Fruit fly (Drosophila melanogaster) whole organism, embryonic: ENCODE data around the gene Rim2.

Source experiments
- Abd-B ChIP-seq: fragments of 200-800 bp; sonication (Bioruptor generic); optimal IDR thresholded peaks from 2 replicates; lab custom pipeline; 2018; ENCODE audit warnings: missing biosample characterization, mild to moderate bottlenecking, missing genetic modification characterization, moderate library complexity
- CG10366 ChIP-seq: fragments of 200-800 bp; sonication (Bioruptor generic); IDR thresholded peaks from 2 replicates; pipeline ENCODE4 v1.3.6; 2022; ENCODE audit warnings: missing biosample characterization, missing genetic modification characterization
- CG15479 ChIP-seq: fragments of 200-800 bp; sonication (Bioruptor generic); optimal IDR thresholded peaks from 3 replicates; lab custom pipeline; 2019; ENCODE audit warnings: missing biosample characterization, mild to moderate bottlenecking, missing genetic modification characterization, moderate library complexity
- CG16813 ChIP-seq: fragments of 200-800 bp; sonication (Bioruptor generic); IDR thresholded peaks from 3 replicates; pipeline ENCODE4 v1.3.6; 2022; ENCODE audit warnings: missing biosample characterization, missing genetic modification characterization; ENCODE audit not compliant: partially characterized antibody
- CG18011 ChIP-seq: fragments of 200-800 bp; sonication (Bioruptor generic); optimal IDR thresholded peaks from 2 replicates; lab custom pipeline; 2017; ENCODE audit warnings: missing biosample characterization, missing genetic modification characterization, mild to moderate bottlenecking, moderate library complexity, missing genotype
- CG18764 ChIP-seq: fragments of 200-800 bp; sonication (Bioruptor generic); optimal IDR thresholded peaks from 3 replicates; lab custom pipeline; 2016; ENCODE audit warnings: missing biosample characterization, missing genetic modification characterization
- CG31224 ChIP-seq: fragments of 200-800 bp; sonication (Bioruptor generic); IDR thresholded peaks from 2 replicates; pipeline ENCODE4 v1.3.6; 2022; ENCODE audit warnings: missing biosample characterization, missing genetic modification characterization
- CG32767 ChIP-seq: fragments of 200-800 bp; sonication (Bioruptor generic); IDR thresholded peaks from 2 replicates; pipeline ENCODE4 v1.3.6; 2022; ENCODE audit warnings: missing biosample characterization, missing genetic modification characterization
- CG32772 ChIP-seq: fragments of 200-800 bp; sonication (Bioruptor generic); IDR thresholded peaks from 2 replicates; pipeline ENCODE4 v1.3.6; 2022; ENCODE audit warnings: missing biosample characterization, missing genetic modification characterization
- CG6689 ChIP-seq: fragments of 200-800 bp; sonication (Bioruptor generic); IDR thresholded peaks from 2 replicates; pipeline ENCODE4 v1.3.6; 2022; ENCODE audit warnings: missing biosample characterization, missing genetic modification characterization
- CG6854 ChIP-seq: fragments of 200-800 bp; sonication (Bioruptor generic); optimal IDR thresholded peaks from 3 replicates; lab custom pipeline; 2017; ENCODE audit warnings: missing biosample characterization, mild to moderate bottlenecking, missing genetic modification characterization
- CG7987 ChIP-seq: fragments of 200-800 bp; sonication (Bioruptor generic); optimal IDR thresholded peaks from 2 replicates; lab custom pipeline; 2018; ENCODE audit warnings: missing biosample characterization, mild to moderate bottlenecking, missing genetic modification characterization, moderate library complexity
- CG9215 ChIP-seq: fragments of 200-800 bp; sonication (Bioruptor generic); IDR thresholded peaks from 2 replicates; pipeline ENCODE4 v1.3.6; 2022; ENCODE audit warnings: missing biosample characterization, missing genetic modification characterization
- CG9876 ChIP-seq: fragments of 200-800 bp; sonication (Bioruptor generic); optimal IDR thresholded peaks from 2 replicates; lab custom pipeline; 2016; ENCODE audit warnings: missing biosample characterization, missing genetic modification characterization
- Camta ChIP-seq: fragments of 200-800 bp; sonication (Bioruptor generic); optimal IDR thresholded peaks from 2 replicates; lab custom pipeline; 2016; ENCODE audit warnings: missing biosample characterization, missing genetic modification characterization
- Dek ChIP-seq: fragments of 200-800 bp; sonication (Bioruptor generic); optimal IDR thresholded peaks from 3 replicates; lab custom pipeline; 2019; ENCODE audit warnings: missing biosample characterization, mild to moderate bottlenecking, missing genetic modification characterization, moderate library complexity
- Dref ChIP-seq: fragments of 200-800 bp; sonication (Bioruptor generic); IDR thresholded peaks from 2 replicates; pipeline ENCODE4 v1.3.6; 2022; ENCODE audit warnings: missing biosample characterization, missing genetic modification characterization
- Drgx ChIP-seq: fragments of 200-800 bp; sonication (Bioruptor generic); IDR thresholded peaks from 2 replicates; pipeline ENCODE4 v1.3.6; 2022; ENCODE audit warnings: missing biosample characterization, missing genetic modification characterization
- Gug ChIP-seq: fragments of 200-800 bp; sonication (Bioruptor generic); IDR thresholded peaks from 4 replicates; pipeline ENCODE4 v1.3.6; 2022; ENCODE audit warnings: missing biosample characterization, missing genetic modification characterization
- HLH4C ChIP-seq: fragments of 200-800 bp; sonication (Bioruptor generic); IDR thresholded peaks from 3 replicates; pipeline ENCODE4 v1.3.6; 2022; ENCODE audit warnings: missing biosample characterization, missing genetic modification characterization; ENCODE audit not compliant: partially characterized antibody
- Hr51 ChIP-seq, 2 experiments: fragments of 200-800 bp; sonication (Bioruptor generic); optimal IDR thresholded peaks; 2 replicates in 1 of 2; 3 replicates in 1 of 2; lab custom pipeline; 2016 to 2018; ENCODE audit warnings: missing biosample characterization in 2 of 2, missing genetic modification characterization in 2 of 2, mild to moderate bottlenecking in 1 of 2, moderate library complexity in 1 of 2
- Lhr ChIP-seq: fragments of 200-800 bp; sonication (Bioruptor generic); optimal IDR thresholded peaks from 3 replicates; lab custom pipeline; 2017; ENCODE audit warnings: mild to moderate bottlenecking, missing biosample characterization, missing genetic modification reagents, missing genetic modification characterization
- Lpt ChIP-seq: fragments of >200 bp; optimal IDR thresholded peaks from 2 replicates; lab custom pipeline; 2018; ENCODE audit warnings: missing biosample characterization, missing genetic modification characterization
- MBD-R2 ChIP-seq: fragments of 200-800 bp; sonication (Bioruptor generic); IDR thresholded peaks from 2 replicates; pipeline ENCODE4 v1.3.6; 2022; ENCODE audit warnings: missing biosample characterization, missing genetic modification characterization
- MESR4 ChIP-seq: fragments of 200-800 bp; sonication (Bioruptor generic); optimal IDR thresholded peaks from 2 replicates; lab custom pipeline; 2018; ENCODE audit warnings: missing biosample characterization, mild to moderate bottlenecking, missing genetic modification characterization, moderate library complexity
- Tbp ChIP-seq: fragments of >200 bp; optimal IDR thresholded peaks from 2 replicates; lab custom pipeline; 2018; ENCODE audit warnings: missing biosample characterization, missing genetic modification characterization
- Vsx1 ChIP-seq: fragments of 200-800 bp; sonication (Bioruptor generic); optimal IDR thresholded peaks from 2 replicates; lab custom pipeline; 2017; ENCODE audit warnings: missing biosample characterization, mild to moderate bottlenecking, missing genetic modification characterization, missing genetic modification reagents
- chn ChIP-seq: fragments of 200-800 bp; sonication (Bioruptor generic); optimal IDR thresholded peaks from 2 replicates; lab custom pipeline; 2016; ENCODE audit warnings: missing biosample characterization, missing genetic modification characterization
- ci ChIP-seq: fragments of 200-800 bp; sonication (Bioruptor generic); IDR thresholded peaks from 3 replicates; pipeline ENCODE4 v1.3.6; 2022; ENCODE audit warnings: missing biosample characterization, missing genetic modification characterization
- eve ChIP-seq, 2 experiments: fragments of >200 bp; optimal IDR thresholded peaks; 2 replicates each; lab custom pipeline; 2017; ENCODE audit warnings: missing biosample characterization in 2 of 2, missing genetic modification characterization in 2 of 2
- fd3F ChIP-seq: fragments of 200-800 bp; sonication (Bioruptor generic); optimal IDR thresholded peaks from 2 replicates; lab custom pipeline; 2018; ENCODE audit warnings: missing biosample characterization, mild to moderate bottlenecking, missing genetic modification characterization, moderate library complexity
- fd64A ChIP-seq: fragments of 200-800 bp; sonication (Bioruptor generic); optimal IDR thresholded peaks from 3 replicates; lab custom pipeline; 2018; ENCODE audit warnings: missing biosample characterization, mild to moderate bottlenecking, missing genetic modification characterization
- ftz-f1 ChIP-seq: fragments of 200-800 bp; sonication (Bioruptor generic); optimal IDR thresholded peaks from 2 replicates; lab custom pipeline; 2016; ENCODE audit warnings: missing biosample characterization, missing genetic modification characterization
- hkb ChIP-seq, 2 experiments: fragments of 200-800 bp in 1 of 2; fragments of >200 bp in 1 of 2; sonication (Bioruptor generic) in 1 of 2; IDR thresholded peaks in 1 of 2; optimal IDR thresholded peaks in 1 of 2; 2 replicates each; pipeline versions ENCODE4 v1.3.6 to Lab custom; 2017 to 2022; ENCODE audit warnings: missing biosample characterization in 1 of 2, missing genetic modification characterization in 1 of 2
- jing ChIP-seq: fragments of 200-800 bp; sonication (Bioruptor generic); optimal IDR thresholded peaks from 2 replicates; lab custom pipeline; 2018; ENCODE audit warnings: missing biosample characterization, mild to moderate bottlenecking, missing genetic modification characterization
- lilli ChIP-seq: fragments of 200-800 bp; sonication (Bioruptor generic); optimal IDR thresholded peaks from 3 replicates; lab custom pipeline; 2016; ENCODE audit warnings: missing biosample characterization, missing genetic modification characterization
- maf-S ChIP-seq: fragments of 200-800 bp; sonication (Bioruptor generic); optimal IDR thresholded peaks from 2 replicates; lab custom pipeline; 2016; ENCODE audit warnings: missing biosample characterization, missing genetic modification characterization
- mam ChIP-seq: fragments of 200-800 bp; sonication (Bioruptor generic); optimal IDR thresholded peaks from 3 replicates; lab custom pipeline; 2016; ENCODE audit warnings: missing biosample characterization, missing genetic modification characterization
- mirr ChIP-seq: fragments of 200-800 bp; sonication (Bioruptor generic); optimal IDR thresholded peaks from 3 replicates; lab custom pipeline; 2018; ENCODE audit warnings: missing biosample characterization, mild to moderate bottlenecking, missing genetic modification characterization
- otp ChIP-seq: fragments of 200-800 bp; sonication (Bioruptor generic); IDR thresholded peaks from 3 replicates; pipeline ENCODE4, ENCODE4 v1.3.6; 2022; ENCODE audit warnings: missing biosample characterization, missing genetic modification characterization
- pnt ChIP-seq: fragments of 200-800 bp; sonication (Bioruptor generic); optimal IDR thresholded peaks from 3 replicates; lab custom pipeline; 2016; ENCODE audit warnings: missing biosample characterization, missing genetic modification characterization
- prd ChIP-seq, 3 experiments: fragments of >200 bp in 2 of 3; fragments of 200-800 bp in 1 of 3; sonication (Bioruptor generic) in 1 of 3; optimal IDR thresholded peaks in 2 of 3; IDR thresholded peaks in 1 of 3; 2 replicates in 2 of 3; 3 replicates in 1 of 3; pipeline versions ENCODE4 v1.3.6 to Lab custom; 2017 to 2022; ENCODE audit warnings: missing biosample characterization in 1 of 3, missing genetic modification characterization in 1 of 3
- pum ChIP-seq: fragments of 200-800 bp; sonication (Bioruptor generic); optimal IDR thresholded peaks from 2 replicates; lab custom pipeline; 2016; ENCODE audit warnings: missing biosample characterization, missing genetic modification characterization
- ranshi ChIP-seq: fragments of 200-800 bp; sonication (Bioruptor generic); IDR thresholded peaks from 2 replicates; pipeline ENCODE4 v1.3.6; 2022; ENCODE audit warnings: missing biosample characterization, missing genetic modification characterization
- sna ChIP-seq: fragments of 200-800 bp; sonication (Bioruptor generic); IDR thresholded peaks from 2 replicates; pipeline ENCODE4 v1.3.6; 2022; ENCODE audit warnings: missing biosample characterization, missing genetic modification characterization; ENCODE audit not compliant: partially characterized antibody
- tll ChIP-seq, 2 experiments: fragments of 200-800 bp in 1 of 2; fragments of >200 bp in 1 of 2; sonication (Bioruptor generic) in 1 of 2; optimal IDR thresholded peaks; 2 replicates each; lab custom pipeline; 2017 to 2019; ENCODE audit warnings: missing biosample characterization in 2 of 2, missing genetic modification characterization in 2 of 2, mild to moderate bottlenecking in 1 of 2, moderate library complexity in 1 of 2
- tup ChIP-seq: fragments of 200-800 bp; sonication (Bioruptor generic); optimal IDR thresholded peaks from 2 replicates; lab custom pipeline; 2016; ENCODE audit warnings: missing biosample characterization, mild to moderate bottlenecking, missing genetic modification characterization, moderate library complexity

The Rim2 gene

DNA sequence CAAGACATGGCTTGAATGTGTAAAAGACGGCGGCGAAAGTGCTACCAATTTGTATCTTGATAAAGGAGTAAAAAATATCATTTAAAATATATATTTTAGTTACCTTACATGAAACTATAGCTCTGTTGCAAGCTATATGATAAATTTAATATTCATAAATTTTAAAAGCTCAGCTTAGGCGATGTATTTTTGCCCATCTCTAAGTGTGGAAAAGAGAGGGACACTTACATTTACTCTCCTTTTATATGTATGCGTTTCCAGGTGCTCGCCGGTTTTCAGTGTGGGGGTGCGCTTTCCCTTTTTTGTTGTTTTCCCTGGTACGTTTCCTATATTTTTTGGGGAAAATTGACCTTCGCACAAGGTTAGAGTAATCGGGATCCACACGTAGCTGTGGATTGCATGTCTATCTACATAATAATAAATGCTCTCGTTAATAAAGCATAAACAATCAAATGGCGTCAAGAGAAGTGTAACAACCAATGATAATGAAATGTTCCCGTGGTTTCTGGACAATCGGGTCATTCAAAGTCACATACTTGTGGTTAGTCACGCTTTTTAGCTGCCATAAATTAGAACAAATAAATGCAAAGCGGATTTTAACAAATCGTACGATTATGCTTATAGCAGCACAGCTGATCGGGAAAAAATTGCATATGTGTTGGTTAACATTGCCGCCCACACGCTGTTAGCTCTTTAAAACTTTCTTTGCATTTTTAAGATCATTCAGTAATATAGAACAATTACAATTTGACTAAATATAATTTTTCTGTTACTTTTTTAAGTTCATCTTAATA is 3.8 kb upstream of the Rim2 start (continued):
- peak; percentile 95 for TF ChIP-seq CG10366 (GFP tag; lab: Robert Waterston, UW)
- TF ChIP-seq HLH4C (GFP tag; lab: Robert Waterston, UW), result peak; percentile 89
- peak; percentile 98 for TF ChIP-seq fd3F (GFP tag; lab: Kevin White, UChicago)
- TF ChIP-seq Abd-B, result peak; percentile 98
- peak; percentile 90 for TF ChIP-seq tup
- TF ChIP-seq CG9876 (GFP tag; lab: Kevin White, UChicago), result peak; percentile 25
- TF ChIP-seq prd (optimal IDR thresholded peaks at IDR 0.05; lab: Kevin White, UChicago), result no peak
- peak; percentile 97 for TF ChIP-seq prd (GFP tag; IDR thresholded peaks at IDR 0.05; lab: Robert Waterston, UW)
- peak; percentile 81 for TF ChIP-seq Camta (GFP tag; lab: Kevin White, UChicago)
- peak; percentile 91 for TF ChIP-seq CG16813 (GFP tag; lab: Robert Waterston, UW)
- peak; percentile 90 for TF ChIP-seq Gug (GFP tag; lab: Robert Waterston, UW)
- no peak for TF ChIP-seq Lpt (GFP tag; lab: Kevin White, UChicago)
- TF ChIP-seq Tbp (GFP tag; lab: Kevin White, UChicago), result no peak
- TF ChIP-seq mam (GFP tag; lab: Kevin White, UChicago), result peak; percentile 89
- peak; percentile 93 for TF ChIP-seq CG32772 (GFP tag; lab: Robert Waterston, UW)
- TF ChIP-seq hkb (optimal IDR thresholded peaks at IDR 0.05; lab: Kevin White, UChicago), result no peak
- TF ChIP-seq hkb (GFP tag; IDR thresholded peaks at IDR 0.05; lab: Robert Waterston, UW), result peak; percentile 98
- TF ChIP-seq ranshi, result peak; percentile 95
- TF ChIP-seq ftz-f1, result peak; percentile 89
- TF ChIP-seq eve (GFP tag; optimal IDR thresholded peaks at IDR 0.05; lab: Kevin White, UChicago), result peak in 1 of 2 experiments; percentile 98
- TF ChIP-seq MBD-R2 (GFP tag; lab: Robert Waterston, UW), result peak; percentile 93
- peak; percentile 97 for TF ChIP-seq ci
- peak; percentile 98 for TF ChIP-seq CG32767 (GFP tag; lab: Robert Waterston, UW)
- TF ChIP-seq pum (GFP tag; lab: Kevin White, UChicago), result peak; percentile 86
- TF ChIP-seq CG6854 (GFP tag; lab: Kevin White, UChicago), result peak; percentile 97
- peak; percentile 76 for TF ChIP-seq pnt (GFP tag; lab: Kevin White, UChicago)
- TF ChIP-seq Dek, result peak; percentile 98
- TF ChIP-seq maf-S, result peak; percentile 73
- TF ChIP-seq Hr51 (GFP tag; optimal IDR thresholded peaks at IDR 0.05; lab: Kevin White, UChicago), result peak; percentile 90 to 98
- peak; percentile 97 for TF ChIP-seq Vsx1 (GFP tag; lab: Kevin White, UChicago)
- TF ChIP-seq CG18764, result peak; percentile 86
- TF ChIP-seq CG6689 (GFP tag; lab: Robert Waterston, UW), result peak; percentile 97
- peak; percentile 75 for TF ChIP-seq fd64A (GFP tag; lab: Kevin White, UChicago)
- peak; percentile 97 for TF ChIP-seq Drgx
- peak; percentile 99 for TF ChIP-seq sna (GFP tag; lab: Robert Waterston, UW)
- TF ChIP-seq CG9215, result peak; percentile 97
- peak; percentile 94; the same call in 2 of the 3 replicates for TF ChIP-seq otp
- peak; percentile 90 for TF ChIP-seq jing (GFP tag; lab: Kevin White, UChicago)
- TF ChIP-seq CG31224 (GFP tag; lab: Robert Waterston, UW), result peak; percentile 92
- no peak; the same call in 1 of the 2 replicates for TF ChIP-seq Dref (GFP tag; lab: Robert Waterston, UW)
- peak; percentile 83 for TF ChIP-seq mirr (GFP tag; lab: Kevin White, UChicago)
- TF ChIP-seq CG7987, result peak; percentile 62
- peak; percentile 82 for TF ChIP-seq chn (GFP tag; lab: Kevin White, UChicago)
- peak; percentile 91 for TF ChIP-seq CG18011 (GFP tag; lab: Kevin White, UChicago)
- TF ChIP-seq Lhr (GFP tag; lab: Kevin White, UChicago), result peak; percentile 96
- TF ChIP-seq MESR4 (GFP tag; lab: Kevin White, UChicago), result peak; percentile 17
- peak; percentile 97 for TF ChIP-seq lilli (GFP tag; lab: Kevin White, UChicago)
- peak in 1 of 2 experiments; percentile 40 for TF ChIP-seq tll (GFP tag; optimal IDR thresholded peaks at IDR 0.05; lab: Kevin White, UChicago)
- TF ChIP-seq CG15479 (GFP tag; lab: Kevin White, UChicago), result peak; percentile 50
